Worm (Caenorhabditis elegans): ENCODE measurements around the gene cit-1.1.

The cit-1.1 gene

ce11 chrIII:7981938-7982337 is 27.7 kb downstream of the cit-1.1 start:
- no peak for TF ChIP-seq scrt-1 (GFP tag; IDR thresholded peaks at IDR 0.05)
- no peak for TF ChIP-seq sea-1 (GFP tag; conservative IDR thresholded peaks at IDR 0.05)
- no peak for TF ChIP-seq F13C5.2 (tag; optimal IDR thresholded peaks at IDR 0.05)
- TF ChIP-seq ceh-36 (tag; optimal IDR thresholded peaks at IDR 0.05): no peak
- no peak for TF ChIP-seq tbx-37 (GFP tag; conservative IDR thresholded peaks at IDR 0.05)
- no peak for TF ChIP-seq tbx-11 (GFP tag; IDR thresholded peaks at IDR 0.05)
- no peak for TF ChIP-seq hmbx-1 (tag; optimal IDR thresholded peaks at IDR 0.05)
- no peak for TF ChIP-seq tra-4 (tag; optimal IDR thresholded peaks at IDR 0.05)
- no peak for TF ChIP-seq B0310.2 (tag; optimal IDR thresholded peaks at IDR 0.05)
- no peak for TF ChIP-seq ama-1 (optimal IDR thresholded peaks at IDR 0.05)
- no peak for TF ChIP-seq aly-1 (tag; optimal IDR thresholded peaks at IDR 0.05)
- TF ChIP-seq hmg-4 (GFP tag; optimal IDR thresholded peaks at IDR 0.05): no peak
- TF ChIP-seq pes-1 (GFP tag; IDR thresholded peaks at IDR 0.05): no peak
- TF ChIP-seq ets-7 (tag; optimal IDR thresholded peaks at IDR 0.05): no peak

- no peak for TF ChIP-seq tbx-37 (GFP tag; conservative IDR thresholded peaks at IDR 0.05)
- no peak for TF ChIP-seq ama-1 (optimal IDR thresholded peaks at IDR 0.05)
- TF ChIP-seq tbx-11 (GFP tag; IDR thresholded peaks at IDR 0.05): no peak
- no peak for TF ChIP-seq hmbx-1 (tag; optimal IDR thresholded peaks at IDR 0.05)
- TF ChIP-seq scrt-1 (GFP tag; IDR thresholded peaks at IDR 0.05): no peak
- no peak for TF ChIP-seq tra-4 (tag; optimal IDR thresholded peaks at IDR 0.05)
- TF ChIP-seq hmg-4 (GFP tag; optimal IDR thresholded peaks at IDR 0.05): no peak
- TF ChIP-seq ets-7 (tag; optimal IDR thresholded peaks at IDR 0.05): no peak
- TF ChIP-seq B0310.2 (tag; optimal IDR thresholded peaks at IDR 0.05): no peak
- TF ChIP-seq F13C5.2 (tag; optimal IDR thresholded peaks at IDR 0.05): no peak
These were observed 28.4 kb downstream of the cit-1.1 start for ce11 chrIII:7981233-7981632.

DNA sequence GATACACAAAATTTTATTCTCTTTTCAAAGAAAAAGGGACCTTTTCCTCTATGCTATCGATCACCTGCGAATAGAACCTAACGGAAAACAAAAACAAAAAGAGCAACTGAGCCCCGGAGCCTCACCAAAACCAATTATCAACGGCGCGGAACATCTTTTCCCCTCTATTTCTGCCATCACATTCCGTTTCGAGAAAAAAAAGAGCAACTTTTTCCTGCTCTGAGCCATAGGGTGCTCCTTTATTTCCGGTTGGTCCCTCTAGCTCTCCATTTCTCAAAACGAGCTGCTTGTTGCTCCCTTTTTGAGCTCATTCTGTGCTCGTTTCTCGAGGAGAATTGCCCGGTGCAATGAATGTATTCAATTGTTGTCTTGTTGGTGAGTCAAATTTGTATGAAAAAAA is 30.0 kb downstream of the cit-1.1 start, which contains the start of gene clp-1:
clp-1 (plus strand) TSS at position 301 of the 400 bp plus-strand sequence.
- TF ChIP-seq ceh-13 (GFP tag; optimal IDR thresholded peaks at IDR 0.05) (no peak), aly-1 (tag; optimal IDR thresholded peaks at IDR 0.05) (no peak), tbx-11 (GFP tag; IDR thresholded peaks at IDR 0.05) (no peak)

ce11 chrIII:7978723-7979122 is 30.9 kb downstream of the cit-1.1 start:
- TF ChIP-seq sea-1 (GFP tag; conservative IDR thresholded peaks at IDR 0.05) (no peak), ceh-13 (GFP tag; optimal IDR thresholded peaks at IDR 0.05) (no peak), tbx-37 (GFP tag; conservative IDR thresholded peaks at IDR 0.05) (no peak), flt-1 (GFP tag; IDR thresholded peaks at IDR 0.05) (no peak), aly-1 (tag; optimal IDR thresholded peaks at IDR 0.05) (no peak), tbx-11 (GFP tag; IDR thresholded peaks at IDR 0.05) (no peak), pes-1 (GFP tag; IDR thresholded peaks at IDR 0.05) (no peak), hmbx-1 (tag; optimal IDR thresholded peaks at IDR 0.05) (no peak), B0310.2 (tag; optimal IDR thresholded peaks at IDR 0.05) (no peak), tra-4 (tag; optimal IDR thresholded peaks at IDR 0.05) (no peak), hnd-1 (tag; optimal IDR thresholded peaks at IDR 0.05) (no peak), ceh-36 (tag; optimal IDR thresholded peaks at IDR 0.05) (no peak)

DNA sequence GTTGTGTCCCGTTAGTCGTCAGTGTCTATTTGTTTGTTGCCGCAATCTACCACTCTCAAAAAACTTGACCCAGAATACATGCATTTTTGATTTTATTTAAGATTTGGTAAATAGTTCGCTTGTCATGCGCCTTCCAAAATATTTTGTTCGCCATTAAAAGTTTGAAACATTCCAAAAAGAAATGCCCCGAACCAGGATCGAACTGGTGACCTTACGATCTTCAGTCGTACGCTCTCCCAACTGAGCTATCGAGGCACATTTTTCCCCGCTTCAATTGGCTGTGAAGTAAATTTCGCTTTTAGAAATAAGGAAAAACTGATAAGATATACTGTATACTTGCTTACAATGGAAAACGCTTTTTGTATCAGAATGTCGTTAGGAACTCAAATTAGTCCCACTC is 31.3 kb downstream of the cit-1.1 start:
- no peak for TF ChIP-seq flt-1 (GFP tag; IDR thresholded peaks at IDR 0.05)
- TF ChIP-seq tra-4 (tag; optimal IDR thresholded peaks at IDR 0.05): no peak
- TF ChIP-seq ceh-36 (tag; optimal IDR thresholded peaks at IDR 0.05): no peak
- TF ChIP-seq F13C5.2 (tag; optimal IDR thresholded peaks at IDR 0.05): no peak
- TF ChIP-seq scrt-1 (GFP tag; IDR thresholded peaks at IDR 0.05): no peak
- TF ChIP-seq sea-1 (GFP tag; conservative IDR thresholded peaks at IDR 0.05): no peak
- TF ChIP-seq hmbx-1 (tag; optimal IDR thresholded peaks at IDR 0.05): no peak
- TF ChIP-seq ets-7 (tag; optimal IDR thresholded peaks at IDR 0.05): no peak
- no peak for TF ChIP-seq B0310.2 (tag; optimal IDR thresholded peaks at IDR 0.05)

- no peak for TF ChIP-seq hnd-1 (tag; optimal IDR thresholded peaks at IDR 0.05)
- no peak for TF ChIP-seq tbx-11 (GFP tag; IDR thresholded peaks at IDR 0.05)
- TF ChIP-seq aly-1 (tag; optimal IDR thresholded peaks at IDR 0.05): no peak
- TF ChIP-seq F13C5.2 (tag; optimal IDR thresholded peaks at IDR 0.05): no peak
- TF ChIP-seq tra-4 (tag; optimal IDR thresholded peaks at IDR 0.05): no peak
- TF ChIP-seq flt-1 (GFP tag; IDR thresholded peaks at IDR 0.05): no peak
- TF ChIP-seq ceh-36 (tag; optimal IDR thresholded peaks at IDR 0.05): no peak
- TF ChIP-seq hmg-4 (GFP tag; optimal IDR thresholded peaks at IDR 0.05): no peak
- no peak for TF ChIP-seq B0310.2 (tag; optimal IDR thresholded peaks at IDR 0.05)
- TF ChIP-seq tbx-37 (GFP tag; conservative IDR thresholded peaks at IDR 0.05): no peak
These were observed 31.8 kb downstream of the cit-1.1 start, which contains the start of gene C06G4.4 for ce11 chrIII:7977777-7978176. Gene C06G4.4 (minus strand): TSS chrIII:7977812.

DNA sequence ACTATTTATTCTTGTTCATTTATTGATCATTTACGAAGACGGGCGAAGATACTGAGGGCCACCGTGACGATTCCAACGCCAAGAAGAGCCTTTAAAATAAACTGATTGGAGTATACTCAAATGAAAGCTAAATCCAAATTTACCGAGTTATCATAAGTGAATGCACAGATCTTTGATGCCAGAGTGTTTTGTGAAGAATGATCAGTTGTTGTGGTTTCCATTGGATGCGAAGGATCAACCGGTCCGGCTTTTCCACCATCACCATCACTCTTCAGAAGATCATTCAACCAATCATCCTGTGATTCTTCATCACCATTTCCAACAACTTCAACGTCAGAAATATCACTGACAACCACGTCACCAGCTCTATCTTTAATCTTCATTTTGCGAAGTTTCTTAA is 32.4 kb downstream of the cit-1.1 start:
- TF ChIP-seq aly-1 (tag; optimal IDR thresholded peaks at IDR 0.05): no peak
- no peak for TF ChIP-seq tra-4 (tag; optimal IDR thresholded peaks at IDR 0.05)
- no peak for TF ChIP-seq tbx-37 (GFP tag; conservative IDR thresholded peaks at IDR 0.05)

DNA sequence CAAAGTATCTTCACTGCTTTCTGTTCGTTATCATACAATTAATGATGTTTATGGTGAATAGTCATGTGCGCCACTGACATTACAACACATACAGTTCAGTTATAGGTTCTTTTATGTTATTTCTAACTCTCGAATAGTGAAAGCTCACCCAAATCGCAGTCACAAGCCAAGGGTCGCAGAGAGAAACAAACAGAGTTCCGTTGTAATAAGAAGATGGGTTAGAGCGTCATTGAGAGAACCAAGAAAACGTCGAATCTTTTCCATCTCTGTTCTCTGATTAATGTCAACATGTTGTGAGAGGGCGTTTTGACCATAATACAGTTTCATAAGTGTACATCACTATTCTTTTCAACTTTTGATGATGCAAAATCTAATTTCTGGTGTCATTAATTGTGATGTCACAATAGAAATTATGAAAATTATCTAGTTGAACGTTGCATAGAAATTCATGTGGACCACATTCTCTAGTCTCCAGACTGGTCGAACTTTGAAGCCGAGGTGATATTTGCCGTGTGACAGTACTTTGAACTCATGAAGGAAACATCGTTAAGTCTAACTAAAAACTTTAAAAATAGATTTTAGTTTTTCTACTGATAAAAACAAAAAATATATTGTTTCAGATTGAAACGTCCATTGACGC is 35.5 kb downstream of the cit-1.1 start:
- no peak for TF ChIP-seq sea-1 (GFP tag; conservative IDR thresholded peaks at IDR 0.05)
- no peak for TF ChIP-seq hmg-4 (GFP tag; optimal IDR thresholded peaks at IDR 0.05)
- no peak for TF ChIP-seq hmbx-1 (tag; optimal IDR thresholded peaks at IDR 0.05)
- TF ChIP-seq ets-7 (tag; optimal IDR thresholded peaks at IDR 0.05): no peak
- TF ChIP-seq flt-1 (GFP tag; IDR thresholded peaks at IDR 0.05): no peak
- no peak for TF ChIP-seq B0310.2 (tag; optimal IDR thresholded peaks at IDR 0.05)
- no peak for TF ChIP-seq hnd-1 (tag; optimal IDR thresholded peaks at IDR 0.05)
- TF ChIP-seq ceh-13 (GFP tag; optimal IDR thresholded peaks at IDR 0.05): no peak
